Fruit fly (Drosophila melanogaster) whole organism, embryonic: ENCODE results near the gene Cyp310a1.

Experiments
- CG10267 ChIP-seq: fragments of 200-800 bp; sonication (Bioruptor generic); optimal IDR thresholded peaks from 2 replicates; lab custom pipeline; 2018; ENCODE audit warnings: missing biosample characterization, mild to moderate bottlenecking, missing genetic modification characterization, moderate library complexity
- CG10462 ChIP-seq: fragments of 200-800 bp; sonication (Bioruptor generic); optimal IDR thresholded peaks from 2 replicates; lab custom pipeline; 2016; ENCODE audit warnings: missing biosample characterization, missing genetic modification characterization
- CG10543 ChIP-seq: fragments of 200-800 bp; sonication (Bioruptor generic); optimal IDR thresholded peaks from 3 replicates; lab custom pipeline; 2017; ENCODE audit warnings: missing biosample characterization, mild to moderate bottlenecking, missing genetic modification characterization, moderate library complexity
- CG11093 ChIP-seq: fragments of 200-800 bp; sonication (Bioruptor generic); IDR thresholded peaks from 3 replicates; pipeline ENCODE4 v1.3.6; 2022; ENCODE audit warnings: missing biosample characterization, missing genetic modification characterization
- CG11456 ChIP-seq: fragments of 200-800 bp; sonication (Bioruptor generic); IDR thresholded peaks from 3 replicates; pipeline ENCODE4 v1.3.6; 2022; ENCODE audit warnings: missing biosample characterization, missing genetic modification characterization
- CG11696 ChIP-seq: fragments of 200-800 bp; sonication (Bioruptor generic); IDR thresholded peaks from 2 replicates; pipeline ENCODE4 v1.3.6; 2022; ENCODE audit warnings: missing biosample characterization, missing genetic modification characterization
- CG11723 ChIP-seq: fragments of 200-800 bp; sonication (Bioruptor generic); optimal IDR thresholded peaks from 2 replicates; lab custom pipeline; 2017; ENCODE audit warnings: missing biosample characterization, mild to moderate bottlenecking, missing genetic modification characterization
- CG12155 ChIP-seq: fragments of 200-800 bp; sonication (Bioruptor generic); optimal IDR thresholded peaks from 3 replicates; lab custom pipeline; 2016; ENCODE audit warnings: missing biosample characterization, missing genetic modification characterization
- CG1233 ChIP-seq: fragments of 200-800 bp; sonication (Bioruptor generic); optimal IDR thresholded peaks from 4 replicates; lab custom pipeline; 2018; ENCODE audit warnings: missing biosample characterization, mild to moderate bottlenecking, missing genetic modification characterization
- CG12744 ChIP-seq: fragments of 200-800 bp; sonication (Bioruptor generic); optimal IDR thresholded peaks from 2 replicates; lab custom pipeline; 2016; ENCODE audit warnings: missing biosample characterization, missing genetic modification characterization
- CG14860 ChIP-seq: fragments of 200-800 bp; sonication (Bioruptor generic); IDR thresholded peaks from 3 replicates; pipeline ENCODE4 v1.3.6; 2022; ENCODE audit warnings: missing biosample characterization, missing genetic modification characterization; ENCODE audit not compliant: partially characterized antibody
- CG15073 ChIP-seq: fragments of 200-800 bp; sonication (Bioruptor generic); optimal IDR thresholded peaks from 2 replicates; lab custom pipeline; 2016; ENCODE audit warnings: missing biosample characterization, missing genetic modification characterization
- CG15269 ChIP-seq: fragments of 200-800 bp; sonication (Bioruptor generic); optimal IDR thresholded peaks from 2 replicates; lab custom pipeline; 2018; ENCODE audit warnings: missing biosample characterization, mild to moderate bottlenecking, missing genetic modification characterization, moderate library complexity
- CG1602 ChIP-seq: fragments of 200-800 bp; sonication (Bioruptor generic); optimal IDR thresholded peaks from 3 replicates; lab custom pipeline; 2016; ENCODE audit warnings: missing biosample characterization, missing genetic modification characterization
- CG18619 ChIP-seq: fragments of 200-800 bp; sonication (Bioruptor generic); optimal IDR thresholded peaks from 3 replicates; lab custom pipeline; 2017; ENCODE audit warnings: missing biosample characterization, mild to moderate bottlenecking, missing genetic modification characterization
- CG34224 ChIP-seq: fragments of 200-800 bp; sonication (Bioruptor generic); IDR thresholded peaks from 3 replicates; pipeline ENCODE4 v1.3.6; 2022; ENCODE audit warnings: missing biosample characterization, missing genetic modification characterization; ENCODE audit not compliant: partially characterized antibody
- CG3726 ChIP-seq: fragments of 200-800 bp; sonication (Bioruptor generic); IDR thresholded peaks from 3 replicates; pipeline ENCODE4, ENCODE4 v1.3.6; 2022; ENCODE audit warnings: missing biosample characterization, missing genetic modification characterization
- CG6175 ChIP-seq: fragments of 200-800 bp; sonication (Bioruptor generic); IDR thresholded peaks from 3 replicates; pipeline ENCODE4 v1.3.6; 2022; ENCODE audit warnings: missing biosample characterization, missing genetic modification characterization
- CG7357 ChIP-seq: fragments of 200-800 bp; sonication (Bioruptor generic); IDR thresholded peaks from 3 replicates; pipeline ENCODE4 v1.3.6; 2022; ENCODE audit warnings: missing biosample characterization, missing genetic modification characterization
- CG7556 ChIP-seq: fragments of 200-800 bp; sonication (Bioruptor generic); optimal IDR thresholded peaks from 2 replicates; lab custom pipeline; 2017; ENCODE audit warnings: missing biosample characterization, mild to moderate bottlenecking, missing genetic modification characterization
- CG8944 ChIP-seq: fragments of 200-800 bp; sonication (Bioruptor generic); optimal IDR thresholded peaks from 3 replicates; lab custom pipeline; 2016; ENCODE audit warnings: missing biosample characterization, missing genetic modification characterization
- CTCF ChIP-seq: fragments of 200-800 bp; sonication (Bioruptor generic); optimal IDR thresholded peaks from 2 replicates; lab custom pipeline; 2017; ENCODE audit warnings: missing biosample characterization, mild to moderate bottlenecking, missing genetic modification characterization, moderate library complexity
- CrebB ChIP-seq: fragments of 200-800 bp; sonication (Bioruptor generic); optimal IDR thresholded peaks from 3 replicates; lab custom pipeline; 2018; ENCODE audit warnings: missing biosample characterization, mild to moderate bottlenecking, missing genetic modification characterization
- Dip2 ChIP-seq: fragments of 200-800 bp; sonication (Bioruptor generic); IDR thresholded peaks from 2 replicates; pipeline ENCODE4 v1.3.6; 2022; ENCODE audit warnings: missing biosample characterization, missing genetic modification characterization
- E2f2 ChIP-seq: fragments of 200-800 bp; sonication (Bioruptor generic); IDR thresholded peaks from 2 replicates; pipeline ENCODE4 v1.3.6; 2022; ENCODE audit warnings: missing biosample characterization, missing genetic modification characterization
- Elba2 ChIP-seq: fragments of 200-800 bp; sonication (Bioruptor generic); optimal IDR thresholded peaks from 3 replicates; lab custom pipeline; 2016; ENCODE audit warnings: missing biosample characterization, missing genetic modification characterization
- H2.0 ChIP-seq: fragments of 200-800 bp; sonication (Bioruptor generic); IDR thresholded peaks from 2 replicates; pipeline ENCODE4 v1.3.6; 2022; ENCODE audit warnings: missing biosample characterization, missing genetic modification characterization
- Hmx ChIP-seq: fragments of 200-800 bp; sonication (Bioruptor generic); optimal IDR thresholded peaks from 2 replicates; lab custom pipeline; 2016; ENCODE audit warnings: missing biosample characterization, missing genetic modification characterization
- Lim3 ChIP-seq: fragments of 200-800 bp; sonication (Bioruptor generic); IDR thresholded peaks from 2 replicates; pipeline ENCODE4 v1.3.6; 2022; ENCODE audit warnings: missing biosample characterization, missing genetic modification characterization
- Myb ChIP-seq: fragments of 200-800 bp; sonication (Bioruptor generic); optimal IDR thresholded peaks from 2 replicates; lab custom pipeline; 2016; ENCODE audit warnings: missing biosample characterization, missing genetic modification characterization
- NC2β ChIP-seq: fragments of 200-800 bp; sonication (Bioruptor generic); optimal IDR thresholded peaks from 2 replicates; lab custom pipeline; 2016; ENCODE audit warnings: missing biosample characterization, missing genetic modification characterization
- Xrp1 ChIP-seq: fragments of 200-800 bp; sonication (Bioruptor generic); IDR thresholded peaks from 2 replicates; pipeline ENCODE4 v1.3.6; 2022; ENCODE audit warnings: missing biosample characterization, missing genetic modification characterization
- ab ChIP-seq: fragments of 200-800 bp; sonication (Bioruptor generic); optimal IDR thresholded peaks from 2 replicates; lab custom pipeline; 2016; ENCODE audit warnings: missing biosample characterization, missing genetic modification characterization
- bab2 ChIP-seq: fragments of 200-800 bp; sonication (Bioruptor generic); optimal IDR thresholded peaks from 2 replicates; lab custom pipeline; 2016; ENCODE audit warnings: missing biosample characterization, missing genetic modification characterization
- chinmo ChIP-seq: fragments of 200-800 bp; sonication (Bioruptor generic); IDR thresholded peaks from 4 replicates; pipeline ENCODE4 v1.3.6; 2022; ENCODE audit warnings: missing biosample characterization, missing genetic modification characterization; ENCODE audit not compliant: partially characterized antibody
- dan ChIP-seq: fragments of 200-800 bp; sonication (Bioruptor generic); IDR thresholded peaks from 2 replicates; pipeline ENCODE4 v1.3.6; 2022; ENCODE audit warnings: missing biosample characterization, missing genetic modification characterization
- dm ChIP-seq: fragments of 200-800 bp; sonication (Bioruptor generic); optimal IDR thresholded peaks from 3 replicates; lab custom pipeline; 2016; ENCODE audit warnings: missing biosample characterization, missing genetic modification characterization
- emc ChIP-seq: fragments of 200-800 bp; sonication (Bioruptor generic); optimal IDR thresholded peaks from 2 replicates; lab custom pipeline; 2016; ENCODE audit warnings: missing biosample characterization, missing genetic modification characterization
- esg ChIP-seq: fragments of 200-800 bp; sonication (Bioruptor generic); conservative IDR thresholded peaks from 2 replicates; pipeline ENCODE4 v1.3.6; 2022; ENCODE audit warnings: missing biosample characterization, missing genetic modification characterization
- gem ChIP-seq: fragments of 200-800 bp; sonication (Bioruptor generic); optimal IDR thresholded peaks from 2 replicates; lab custom pipeline; 2019; ENCODE audit warnings: missing biosample characterization, mild to moderate bottlenecking, missing genetic modification characterization, moderate library complexity
- gfzf ChIP-seq: fragments of 200-800 bp; sonication (Bioruptor generic); optimal IDR thresholded peaks from 2 replicates; lab custom pipeline; 2016; ENCODE audit warnings: missing biosample characterization, mild to moderate bottlenecking, missing genetic modification characterization, moderate library complexity
- gsb-n ChIP-seq: fragments of 200-800 bp; sonication (Bioruptor generic); optimal IDR thresholded peaks from 3 replicates; lab custom pipeline; 2018; ENCODE audit warnings: missing biosample characterization, mild to moderate bottlenecking, missing genetic modification characterization
- klu ChIP-seq: fragments of 200-800 bp; sonication (Bioruptor generic); IDR thresholded peaks from 2 replicates; pipeline ENCODE4 v1.3.6; 2022; ENCODE audit warnings: missing biosample characterization, missing genetic modification characterization
- knrl ChIP-seq: fragments of 200-800 bp; sonication (Bioruptor generic); IDR thresholded peaks from 3 replicates; pipeline ENCODE4 v1.3.6; 2022; ENCODE audit warnings: missing biosample characterization, missing genetic modification characterization; ENCODE audit not compliant: partially characterized antibody
- luna ChIP-seq: fragments of 200-800 bp; sonication (Bioruptor generic); optimal IDR thresholded peaks from 2 replicates; lab custom pipeline; 2016; ENCODE audit warnings: missing biosample characterization, missing genetic modification characterization
- sqz ChIP-seq: fragments of 200-800 bp; sonication (Bioruptor generic); optimal IDR thresholded peaks from 3 replicates; lab custom pipeline; 2018; ENCODE audit warnings: missing biosample characterization, mild to moderate bottlenecking, missing genetic modification characterization
- tin ChIP-seq: fragments of 200-800 bp; sonication (Bioruptor generic); optimal IDR thresholded peaks from 3 replicates; lab custom pipeline; 2016; ENCODE audit warnings: missing biosample characterization, missing genetic modification characterization
- tll ChIP-seq, 2 experiments: fragments of 200-800 bp in 1 of 2; fragments of >200 bp in 1 of 2; sonication (Bioruptor generic) in 1 of 2; optimal IDR thresholded peaks; 2 replicates each; lab custom pipeline; 2017 to 2019; ENCODE audit warnings: missing biosample characterization in 2 of 2, missing genetic modification characterization in 2 of 2, mild to moderate bottlenecking in 1 of 2, moderate library complexity in 1 of 2
- ttk ChIP-seq: fragments of 200-800 bp; sonication (Bioruptor generic); IDR thresholded peaks from 2 replicates; pipeline ENCODE4 v2.1.2; 2022; ENCODE audit warnings: missing biosample characterization, missing genetic modification characterization
- tx ChIP-seq: fragments of 200-800 bp; sonication (Bioruptor generic); optimal IDR thresholded peaks from 2 replicates; lab custom pipeline; 2016; ENCODE audit warnings: missing biosample characterization, missing genetic modification characterization
- vvl ChIP-seq: fragments of 200-800 bp; sonication (Bioruptor generic); IDR thresholded peaks from 2 replicates; pipeline ENCODE4 v1.3.6; 2022; ENCODE audit warnings: missing biosample characterization, missing genetic modification characterization
- wek ChIP-seq: fragments of 200-800 bp; sonication (Bioruptor generic); optimal IDR thresholded peaks from 3 replicates; lab custom pipeline; 2018; ENCODE audit warnings: missing biosample characterization, mild to moderate bottlenecking, missing genetic modification characterization, moderate library complexity
- zen2 ChIP-seq: fragments of 200-800 bp; sonication (Bioruptor generic); IDR thresholded peaks from 3 replicates; pipeline ENCODE4 v1.3.6; 2022; ENCODE audit warnings: missing biosample characterization, missing genetic modification characterization; ENCODE audit not compliant: partially characterized antibody

Gene Cyp310a1

DNA sequence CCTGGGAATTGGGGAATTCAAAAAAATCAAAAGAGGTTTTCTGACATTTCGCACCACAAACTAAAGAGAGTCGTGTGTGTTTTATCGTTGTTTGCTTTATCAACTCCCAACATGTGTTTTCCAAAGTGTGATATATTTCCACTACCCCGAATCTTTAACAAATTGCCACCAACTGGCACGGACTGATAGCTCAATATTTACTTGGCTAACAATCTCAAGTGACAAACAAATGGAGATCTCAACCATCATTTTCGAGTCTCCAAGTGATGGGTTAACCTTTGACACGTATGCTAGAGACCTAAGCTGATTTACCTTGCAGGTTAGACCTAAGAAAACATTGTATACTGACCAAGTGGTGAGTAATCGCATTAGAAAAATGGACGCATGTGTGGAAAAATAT is 27.3 kb downstream of the Cyp310a1 start (continued):
- TF ChIP-seq Hmx (no peak), tx (GFP tag; lab: Kevin White, UChicago) (no peak), CG11456 (GFP tag; lab: Robert Waterston, UW) (0 out of 3 replicates have a peak, but pooled peaks have one; percentile 7), CG1233 (GFP tag; lab: Kevin White, UChicago) (no peak), CG3726 (no peak), CG10543 (GFP tag; lab: Kevin White, UChicago) (no peak), CG10267 (tag; lab: Kevin White, UChicago) (peak; percentile 12), CG15269 (tag; lab: Kevin White, UChicago) (no peak), CG1602 (GFP tag; lab: Kevin White, UChicago) (no peak), klu (no peak), gfzf (GFP tag; lab: Kevin White, UChicago) (no peak), CG12744 (GFP tag; lab: Kevin White, UChicago) (no peak), CG18619 (no peak), CTCF (GFP tag; lab: Kevin White, UChicago) (no peak), CG11723 (GFP tag; lab: Kevin White, UChicago) (no peak), CG8944 (GFP tag; lab: Kevin White, UChicago) (no peak), emc (no peak), CG11093 (no peak), knrl (GFP tag; lab: Robert Waterston, UW) (no peak), gsb-n (no peak), zen2 (GFP tag; lab: Robert Waterston, UW) (no peak), CG7357 (GFP tag; lab: Robert Waterston, UW) (no peak), CG12155 (GFP tag; lab: Kevin White, UChicago) (no peak), CG11696 (GFP tag; lab: Robert Waterston, UW) (no peak), luna (GFP tag; lab: Kevin White, UChicago) (no peak), Lim3 (GFP tag; lab: Robert Waterston, UW) (no peak), wek (peak; percentile 50), Elba2 (no peak), dan (GFP tag; lab: Robert Waterston, UW) (no peak), CG15073 (GFP tag; lab: Kevin White, UChicago) (no peak), chinmo (0 out of 4 replicates have a peak, but pooled peaks have one; percentile 15), Xrp1 (peak; percentile 16; the same call in 1 of the 2 replicates), E2f2 (GFP tag; lab: Robert Waterston, UW) (no peak), esg (GFP tag; lab: Robert Waterston, UW) (no peak), tin (GFP tag; lab: Kevin White, UChicago) (no peak), NC2β (GFP tag; lab: Kevin White, UChicago) (no peak), H2.0 (GFP tag; lab: Robert Waterston, UW) (no peak), CG7556 (peak; percentile 9), ab (GFP tag; lab: Kevin White, UChicago) (no peak), sqz (GFP tag; lab: Kevin White, UChicago) (peak; percentile 38), CG6175 (no peak), tll (GFP tag; optimal IDR thresholded peaks at IDR 0.05; lab: Kevin White, UChicago) (peak in 1 of 2 experiments; percentile 78), CrebB (tag; lab: Kevin White, UChicago) (no peak), CG14860 (GFP tag; lab: Robert Waterston, UW) (no peak), Dip2 (GFP tag; lab: Robert Waterston, UW) (no peak), Myb (GFP tag; lab: Kevin White, UChicago) (no peak), vvl (GFP tag; lab: Robert Waterston, UW) (0 out of 2 replicates have a peak, but pooled peaks have one; percentile 4), bab2 (GFP tag; lab: Kevin White, UChicago) (peak; percentile 24), dm (GFP tag; lab: Kevin White, UChicago) (no peak), gem (tag; lab: Kevin White, UChicago) (peak; percentile 28), CG34224 (GFP tag; lab: Robert Waterston, UW) (no peak), CG10462 (GFP tag; lab: Kevin White, UChicago) (no peak), ttk (GFP tag; lab: Robert Waterston, UW) (no peak)
